Worm (Caenorhabditis elegans): ENCODE results near the gene cpin-1.
A peak's percentile ranks its signal among the peaks of the same experiment; 100 is the strongest.

cpin-1 gene

DNA sequence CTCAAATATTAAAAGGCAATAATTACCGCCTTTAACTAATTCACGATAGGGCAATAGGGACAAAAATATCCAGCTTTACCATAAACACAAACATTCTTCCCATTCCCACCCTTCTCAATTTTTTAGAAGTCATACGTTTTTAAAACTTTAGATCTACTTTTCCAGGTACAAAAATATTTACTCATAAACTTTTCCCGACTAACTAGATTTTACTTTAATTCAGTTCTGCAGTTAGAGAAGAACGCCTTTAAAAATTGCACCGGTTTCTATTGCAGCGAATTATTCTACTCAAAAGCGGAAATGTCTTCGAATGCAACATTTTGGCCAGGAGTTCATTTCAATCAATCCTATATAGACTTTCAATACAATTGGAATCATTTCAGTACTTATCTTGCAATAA lies 45.8 kb downstream of the cpin-1 start, which contains the start of gene sru-3:
TSS of gene sru-3 (plus strand) at position 301 of the 400 bp plus-strand sequence.
- TF ChIP-seq peb-1 (tag; optimal IDR thresholded peaks at IDR 0.05) (no peak), nhr-6 (tag; optimal IDR thresholded peaks at IDR 0.05) (no peak), C34F6.9 (tag; optimal IDR thresholded peaks at IDR 0.05) (no peak), nhr-77 (tag; optimal IDR thresholded peaks at IDR 0.05) (no peak), lin-39 (tag; optimal IDR thresholded peaks at IDR 0.05) (no peak), unc-55 (GFP tag; optimal IDR thresholded peaks at IDR 0.05) (no peak), aly-2 (tag; optimal IDR thresholded peaks at IDR 0.05) (no peak), ztf-11 (tag; optimal IDR thresholded peaks at IDR 0.05) (no peak), lsy-2 (tag; optimal IDR thresholded peaks at IDR 0.05) (no peak), nhr-10 (tag; optimal IDR thresholded peaks at IDR 0.05) (no peak), nhr-237 (tag; optimal IDR thresholded peaks at IDR 0.05) (no peak), R02D3.7 (tag; optimal IDR thresholded peaks at IDR 0.05) (no peak), egl-27 (tag; optimal IDR thresholded peaks at IDR 0.05) (no peak), nhr-25 (tag; optimal IDR thresholded peaks at IDR 0.05) (no peak), lin-13 (GFP tag; optimal IDR thresholded peaks at IDR 0.05) (no peak), mab-5 (tag; optimal IDR thresholded peaks at IDR 0.05) (no peak), F13H6.1 (tag; optimal IDR thresholded peaks at IDR 0.05) (no peak), unc-62 (GFP tag; optimal IDR thresholded peaks at IDR 0.05) (no peak), lin-11 (tag; optimal IDR thresholded peaks at IDR 0.05) (no peak)

DNA sequence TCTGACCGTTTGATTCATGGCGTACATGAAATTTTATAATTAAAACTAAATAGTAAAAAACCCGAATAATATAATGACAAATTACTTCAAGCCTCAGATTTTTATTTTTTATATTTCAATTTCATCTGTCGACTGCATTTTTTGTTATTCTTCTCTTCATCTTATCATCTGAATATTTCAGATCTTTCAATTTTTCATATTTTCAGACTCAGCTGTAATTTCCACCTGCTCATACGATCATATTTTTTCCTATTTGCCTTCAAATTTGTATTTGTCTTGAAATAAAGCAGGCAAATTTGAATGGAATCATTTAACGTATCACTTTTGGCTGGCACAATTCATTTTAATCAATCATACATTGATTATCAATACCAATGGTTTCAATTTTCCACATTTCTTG lies 47.6 kb downstream of the cpin-1 start, which contains the start of gene sru-4:
TSS of gene sru-4 (plus strand) at position 301 of the 400 bp plus-strand sequence.
- TF ChIP-seq sma-3 (GFP tag; optimal IDR thresholded peaks at IDR 0.05) = no peak
- TF ChIP-seq nhr-23 (tag; optimal IDR thresholded peaks at IDR 0.05) = no peak
- no peak for TF ChIP-seq dmd-4 (tag; optimal IDR thresholded peaks at IDR 0.05)
- no peak for TF ChIP-seq C34F6.9 (tag; optimal IDR thresholded peaks at IDR 0.05)

DNA sequence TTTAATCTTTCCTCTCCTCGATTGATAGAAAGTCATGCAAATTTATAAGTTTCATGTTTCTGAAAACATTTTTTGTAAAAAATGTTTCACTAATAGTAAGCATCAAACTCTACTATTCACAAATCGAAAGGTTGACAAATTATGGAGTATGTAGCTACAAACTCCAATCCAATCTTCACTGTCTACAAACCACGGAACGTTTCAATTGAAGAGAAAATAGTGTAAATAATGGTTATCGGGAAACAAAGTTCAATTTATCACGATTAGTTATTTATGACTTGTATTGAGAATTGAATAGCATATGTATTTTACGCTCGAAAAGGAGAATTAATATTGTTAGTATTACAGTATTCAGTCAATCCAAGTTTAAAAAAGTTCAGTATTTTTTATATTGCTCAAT lies 49.2 kb downstream of the cpin-1 start:
- TF ChIP-seq crh-2 (tag; optimal IDR thresholded peaks at IDR 0.05) (no peak), ceh-82 (tag; optimal IDR thresholded peaks at IDR 0.05) (no peak), ama-1 (optimal IDR thresholded peaks at IDR 0.05) (no peak), nhr-11 (tag; optimal IDR thresholded peaks at IDR 0.05) (no peak)

DNA sequence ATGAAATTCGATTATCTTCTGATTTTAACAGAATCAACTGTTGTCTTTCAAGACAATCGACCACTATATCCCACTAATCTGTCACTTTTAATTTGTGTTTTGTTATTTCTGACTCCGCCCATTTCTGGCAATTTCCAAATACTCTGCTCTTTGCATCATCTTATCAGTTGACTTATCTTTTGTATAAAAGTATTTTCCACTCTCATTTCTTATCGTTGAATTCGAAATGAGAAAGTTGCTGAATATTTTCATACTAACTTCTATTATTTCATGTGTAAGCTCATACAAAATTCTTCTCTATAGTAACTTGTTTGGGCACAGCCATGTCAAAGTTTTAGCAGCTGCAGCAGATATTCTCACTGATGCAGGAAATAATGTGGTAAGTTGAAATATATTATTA lies 49.6 kb downstream of the cpin-1 start, which contains the start of gene ugt-21:
TSS of gene ugt-21 (plus strand) at position 212 of the 400 bp plus-strand sequence.
- TF ChIP-seq mbf-1 (tag; optimal IDR thresholded peaks at IDR 0.05) (no peak), sma-9 (GFP tag; optimal IDR thresholded peaks at IDR 0.05) (peak; percentile 31), sma-9 (tag; optimal IDR thresholded peaks at IDR 0.05) (no peak)
